Worm (Caenorhabditis elegans) whole organism, L1 larva: ENCODE results near the gene C15H11.1.
A peak's percentile ranks its signal among the peaks of the same experiment; 100 is the strongest.

ENCODE experiments used
- C04F5.9 ChIP-seq: sonication (generic microtip); optimal IDR thresholded peaks from 2 replicates; lab custom pipeline; 2016; ENCODE audit warnings: missing genetic modification characterization, missing compliant biosample characterization
- C16A3.4 ChIP-seq: fragments of 150-350 bp; optimal IDR thresholded peaks from 2 replicates; lab custom pipeline; 2014; ENCODE audit warnings: missing biosample characterization, missing genetic modification characterization
- F16B12.6 ChIP-seq: fragments of 150-350 bp; optimal IDR thresholded peaks from 2 replicates; lab custom pipeline; 2014; ENCODE audit warnings: missing biosample characterization, missing genetic modification characterization
- aha-1 ChIP-seq: fragments of 150-350 bp; optimal IDR thresholded peaks from 2 replicates; lab custom pipeline; 2014; ENCODE audit warnings: missing biosample characterization, missing genetic modification characterization
- alr-1 ChIP-seq: fragments of 200-800 bp; sonication (Bioruptor generic); optimal IDR thresholded peaks from 2 replicates; lab custom pipeline; 2018; ENCODE audit warnings: borderline replicate concordance, mild to moderate bottlenecking, missing genetic modification characterization, missing compliant biosample characterization
- ceh-82 ChIP-seq, 3 experiments: fragments of 150-350 bp in 1 of 3; sonication (generic microtip) in 2 of 3; optimal IDR thresholded peaks; 2 replicates each; lab custom pipeline; 2014 to 2017; ENCODE audit warnings: missing biosample characterization in 3 of 3, missing genetic modification characterization in 3 of 3
- ceh-90 ChIP-seq: sonication (generic microtip); optimal IDR thresholded peaks from 2 replicates; lab custom pipeline; 2016; ENCODE audit warnings: missing genetic modification characterization, missing compliant biosample characterization
- ces-1 ChIP-seq: fragments of 150-350 bp; optimal IDR thresholded peaks from 2 replicates; lab custom pipeline; 2014; ENCODE audit warnings: missing biosample characterization, missing genetic modification reagents, missing genetic modification characterization
- efl-1 ChIP-seq, 4 experiments: fragments of 150-350 bp; optimal IDR thresholded peaks in 3 of 4; peaks in 1 of 4; 1 replicate in 1 of 4; 2 replicates in 3 of 4; lab custom pipeline; 2014; ENCODE audit warnings: missing biosample characterization in 2 of 4, missing genetic modification characterization in 2 of 4, missing genetic modification reagents in 2 of 4
- elt-2 ChIP-seq: sonication (generic microtip); optimal IDR thresholded peaks from 2 replicates; lab custom pipeline; 2016; ENCODE audit warnings: missing genetic modification characterization, mild to moderate bottlenecking, inconsistent platforms, missing compliant biosample characterization, missing genetic modification reagents
- ets-5 ChIP-seq: fragments of 200-800 bp; sonication (Bioruptor generic); IDR thresholded peaks from 2 replicates; pipeline ENCODE4 v1.3.6; 2022; ENCODE audit warnings: missing genetic modification characterization, missing compliant biosample characterization
- fkh-4 ChIP-seq: sonication (generic microtip); optimal IDR thresholded peaks from 2 replicates; lab custom pipeline; 2016; ENCODE audit warnings: missing compliant biosample characterization, missing genetic modification characterization, borderline replicate concordance
- fos-1 ChIP-seq: fragments of 150-350 bp; optimal IDR thresholded peaks from 2 replicates; lab custom pipeline; 2014; ENCODE audit warnings: missing biosample characterization, missing genetic modification characterization
- hpl-2 ChIP-seq: fragments of 150-350 bp; optimal IDR thresholded peaks from 2 replicates; lab custom pipeline; 2014; ENCODE audit warnings: missing biosample characterization, missing genetic modification reagents, missing genetic modification characterization
- jun-1 ChIP-seq: fragments of 150-350 bp; optimal IDR thresholded peaks from 2 replicates; lab custom pipeline; 2014; ENCODE audit warnings: missing biosample characterization, missing genetic modification reagents, missing genetic modification characterization
- lin-13 ChIP-seq: fragments of 150-350 bp; optimal IDR thresholded peaks from 2 replicates; lab custom pipeline; 2014; ENCODE audit warnings: missing biosample characterization, missing genetic modification reagents, missing genetic modification characterization
- lin-14 ChIP-seq: fragments of 200-800 bp; sonication (Bioruptor generic); optimal IDR thresholded peaks from 2 replicates; lab custom pipeline; 2018; ENCODE audit warnings: mild to moderate bottlenecking, missing genetic modification characterization, moderate library complexity, missing compliant biosample characterization
- lin-35 ChIP-seq, 2 experiments: fragments of 150-350 bp; optimal IDR thresholded peaks; 2 replicates each; lab custom pipeline; 2014; ENCODE audit warnings: missing biosample characterization in 2 of 2, missing genetic modification characterization in 2 of 2, missing genetic modification reagents in 2 of 2
- lsy-2 ChIP-seq, 2 experiments: fragments of 150-350 bp; optimal IDR thresholded peaks; 2 replicates each; lab custom pipeline; 2014; ENCODE audit warnings: missing biosample characterization in 2 of 2, missing genetic modification characterization in 2 of 2
- mab-9 ChIP-seq: fragments of 200-800 bp; sonication (Bioruptor generic); IDR thresholded peaks from 2 replicates; pipeline ENCODE4 v1.3.6; 2022; ENCODE audit warnings: missing genetic modification reagents, missing genetic modification characterization, missing compliant biosample characterization
- mep-1 ChIP-seq: fragments of 150-350 bp; optimal IDR thresholded peaks from 2 replicates; lab custom pipeline; 2014; ENCODE audit warnings: missing biosample characterization, missing genetic modification characterization
- nhr-11 ChIP-seq: fragments of 150-350 bp; optimal IDR thresholded peaks from 2 replicates; lab custom pipeline; 2014; ENCODE audit warnings: missing biosample characterization, missing genetic modification characterization
- nhr-12 ChIP-seq: sonication (generic microtip); optimal IDR thresholded peaks from 2 replicates; lab custom pipeline; 2017; ENCODE audit warnings: missing biosample characterization, missing genetic modification characterization
- nhr-19 ChIP-seq: fragments of 200-800 bp; sonication (Bioruptor generic); conservative IDR thresholded peaks from 2 replicates; pipeline ENCODE4 v1.3.6; 2022; ENCODE audit warnings: missing genetic modification characterization, missing compliant biosample characterization
- nhr-20 ChIP-seq: sonication (generic microtip); optimal IDR thresholded peaks from 2 replicates; lab custom pipeline; 2016; ENCODE audit warnings: mild to moderate bottlenecking, missing genetic modification characterization, missing compliant biosample characterization
- nhr-28 ChIP-seq: fragments of 150-350 bp; optimal IDR thresholded peaks from 2 replicates; lab custom pipeline; 2014; ENCODE audit warnings: missing biosample characterization, missing genetic modification characterization
- nhr-71 ChIP-seq: sonication (generic microtip); optimal IDR thresholded peaks from 2 replicates; lab custom pipeline; 2016; ENCODE audit warnings: mild to moderate bottlenecking, missing genetic modification characterization, moderate library complexity, missing compliant biosample characterization
- nhr-76 ChIP-seq: sonication (generic microtip); optimal IDR thresholded peaks from 2 replicates; lab custom pipeline; 2017; ENCODE audit warnings: missing biosample characterization, missing genetic modification characterization
- nhr-85 ChIP-seq: sonication (generic microtip); peaks from one replicate; lab custom pipeline; 2016; ENCODE audit warnings: missing genetic modification characterization, inconsistent platforms, missing compliant biosample characterization
- rnt-1 ChIP-seq: sonication (generic microtip); optimal IDR thresholded peaks from 2 replicates; lab custom pipeline; 2016; ENCODE audit warnings: mild to moderate bottlenecking, missing genetic modification characterization, moderate library complexity, missing compliant biosample characterization
- skn-1 ChIP-seq: fragments of 150-350 bp; optimal IDR thresholded peaks from 2 replicates; lab custom pipeline; 2014; ENCODE audit warnings: missing biosample characterization, missing genetic modification characterization
- snu-23 ChIP-seq: sonication (generic microtip); optimal IDR thresholded peaks from 2 replicates; lab custom pipeline; 2016; ENCODE audit warnings: missing genetic modification characterization, missing compliant biosample characterization
- sox-4 ChIP-seq: sonication (generic microtip); optimal IDR thresholded peaks from 2 replicates; lab custom pipeline; 2016; ENCODE audit warnings: missing genetic modification characterization, missing compliant biosample characterization
- tbx-2 ChIP-seq: sonication (generic microtip); optimal IDR thresholded peaks from 2 replicates; lab custom pipeline; 2016; ENCODE audit warnings: missing genetic modification characterization, missing compliant biosample characterization
- tlp-1 ChIP-seq: fragments of 150-350 bp; optimal IDR thresholded peaks from 2 replicates; lab custom pipeline; 2014; ENCODE audit warnings: missing biosample characterization, missing genetic modification characterization
- unc-130 ChIP-seq: fragments of 150-350 bp; optimal IDR thresholded peaks from 2 replicates; lab custom pipeline; 2017; ENCODE audit warnings: missing biosample characterization, missing genetic modification characterization, inconsistent platforms
- unc-98 ChIP-seq: fragments of 200-800 bp; sonication (Bioruptor generic); IDR thresholded peaks from 2 replicates; pipeline ENCODE4 v1.3.6; 2022; ENCODE audit warnings: missing genetic modification characterization, missing compliant biosample characterization
- vab-15 ChIP-seq: sonication (generic microtip); optimal IDR thresholded peaks from 2 replicates; lab custom pipeline; 2017; ENCODE audit warnings: missing genotype, mild to moderate bottlenecking, missing genetic modification characterization, missing compliant biosample characterization
- zip-4 ChIP-seq: fragments of 200-800 bp; sonication (Bioruptor generic); optimal IDR thresholded peaks from 2 replicates; lab custom pipeline; 2018; ENCODE audit warnings: mild to moderate bottlenecking, missing genetic modification characterization, moderate library complexity, missing compliant biosample characterization
- ztf-4 ChIP-seq: fragments of 150-350 bp; optimal IDR thresholded peaks from 2 replicates; lab custom pipeline; 2014; ENCODE audit warnings: missing biosample characterization, missing genetic modification characterization

Gene C15H11.1

ce11 chrV:14414964-14415564, 21.5 kb downstream of the C15H11.1 start, which contains the start of the genes nxf-1 and C15H11.11 (continued):
- TF ChIP-seq mep-1 (peak; percentile 89), efl-1 (optimal IDR thresholded peaks at IDR 0.05; lab: Kevin White, UChicago) (peak; percentile 69 to 77), efl-1 (GFP tag; optimal IDR thresholded peaks at IDR 0.05 in 1 of 2; lab: Kevin White, UChicago) (peak; percentile 75 to 97), fkh-4 (tag; lab: Kevin White, UChicago) (no peak), elt-2 (peak; percentile 87), nhr-28 (tag; lab: Kevin White, UChicago) (no peak), skn-1 (tag; lab: Kevin White, UChicago) (peak; percentile 11), ceh-82 (tag; optimal IDR thresholded peaks at IDR 0.05; lab: Kevin White, UChicago) (peak; percentile 50 to 64 (median 51)), nhr-71 (peak; percentile 88), snu-23 (peak; percentile 85), unc-130 (tag; lab: Kevin White, UChicago) (peak; percentile 65), nhr-85 (tag; lab: Kevin White, UChicago) (peak; percentile 79)

- no peak for TF ChIP-seq C04F5.9 (tag; lab: Kevin White, UChicago)
- peak in 1 of 2 experiments; percentile 12 for TF ChIP-seq lsy-2 (tag; optimal IDR thresholded peaks at IDR 0.05; lab: Kevin White, UChicago)
These were observed 24.1 kb downstream of the C15H11.1 start, which contains the start of the genes nxf-2 and set-31 for ce11 chrV:14417735-14418134. TSS of gene nxf-2 (minus strand) at chrV:14417835. TSS of gene set-31 (plus strand) at chrV:14417903.

ce11 chrV:14419855-14420254, 26.3 kb downstream of the C15H11.1 start:
- TF ChIP-seq efl-1 (optimal IDR thresholded peaks at IDR 0.05; lab: Kevin White, UChicago), result no peak
- TF ChIP-seq efl-1 (GFP tag; optimal IDR thresholded peaks at IDR 0.05 in 1 of 2; lab: Kevin White, UChicago), result peak in 1 of 2 experiments; percentile 34
- no peak for TF ChIP-seq nhr-85 (tag; lab: Kevin White, UChicago)
- no peak for TF ChIP-seq ztf-4
- no peak for TF ChIP-seq mab-9 (GFP tag; lab: Robert Waterston, UW)
- TF ChIP-seq, all 84 proteins: peak for 1

ce11 chrV:14421325-14421724, 27.7 kb downstream of the C15H11.1 start, which contains the start of gene dhs-22:
TSS of gene dhs-22 (minus strand) at chrV:14421440.
- TF ChIP-seq ets-5 (no peak), mep-1 (no peak), nhr-71 (no peak), ces-1 (no peak), alr-1 (tag; lab: Kevin White, UChicago) (no peak), hpl-2 (GFP tag; lab: Kevin White, UChicago) (no peak)
- TF ChIP-seq, all 84 proteins: peak for 0

- TF ChIP-seq nhr-12 (tag; lab: Kevin White, UChicago) (no peak), efl-1 (optimal IDR thresholded peaks at IDR 0.05; lab: Kevin White, UChicago) (no peak), efl-1 (GFP tag; optimal IDR thresholded peaks at IDR 0.05 in 1 of 2; lab: Kevin White, UChicago) (peak in 1 of 2 experiments; percentile 10)
- TF ChIP-seq, all 84 proteins: peak for 1
These were observed 28.7 kb downstream of the C15H11.1 start, which contains the start of gene pas-1 for ce11 chrV:14422317-14422716. TSS of gene pas-1 (minus strand) at chrV:14422618.

- TF ChIP-seq lin-13 (peak; percentile 12), vab-15 (peak; percentile 50), nhr-12 (tag; lab: Kevin White, UChicago) (no peak), sox-4 (tag; lab: Kevin White, UChicago) (peak; percentile 29), lin-14 (peak; percentile 53), nhr-20 (tag; lab: Kevin White, UChicago) (peak; percentile 56), nhr-19 (0 out of 2 replicates have a peak, but pooled peaks have one; percentile 5), ztf-4 (no peak), lsy-2 (tag; optimal IDR thresholded peaks at IDR 0.05; lab: Kevin White, UChicago) (peak; percentile 27 to 71), nhr-76 (tag; lab: Kevin White, UChicago) (no peak), aha-1 (tag; lab: Kevin White, UChicago) (no peak), fos-1 (no peak), unc-98 (GFP tag; lab: Robert Waterston, UW) (0 out of 2 replicates have a peak, but pooled peaks have one; percentile 44), C16A3.4 (tag; lab: Kevin White, UChicago) (peak; percentile 59), nhr-11 (tag; lab: Kevin White, UChicago) (no peak), tlp-1 (no peak), tbx-2 (peak; percentile 44), F16B12.6 (tag; lab: Kevin White, UChicago) (peak; percentile 27), hpl-2 (GFP tag; lab: Kevin White, UChicago) (no peak), skn-1 (tag; lab: Kevin White, UChicago) (peak; percentile 94), jun-1 (tag; lab: Kevin White, UChicago) (no peak), rnt-1 (tag; lab: Kevin White, UChicago) (peak; percentile 42), zip-4 (GFP tag; lab: Kevin White, UChicago) (no peak), lin-35 (GFP tag; optimal IDR thresholded peaks at IDR 0.05; lab: Kevin White, UChicago) (peak; percentile 27 to 76), ceh-90 (tag; lab: Kevin White, UChicago) (peak; percentile 25)
These were observed 29.7 kb downstream of the C15H11.1 start, which contains the start of gene rpoa-12 for ce11 chrV:14423268-14423667. TSS of gene rpoa-12 (minus strand) at chrV:14423304.
